Worm (Caenorhabditis elegans): ENCODE results near the gene hda-5.
A peak's percentile ranks its signal among the peaks of the same experiment; 100 is the strongest.

hda-5 gene

ce11 chrII:11782493-11782892 is 16.3 kb upstream of the hda-5 start, which contains the start of gene F43G6.16 (continued):
- TF ChIP-seq attf-5 (GFP tag; optimal IDR thresholded peaks at IDR 0.05) (no peak), F10E7.11 (tag; optimal IDR thresholded peaks at IDR 0.05) (no peak), attf-3 (GFP tag; conservative IDR thresholded peaks at IDR 0.05) (peak; percentile 25; the same call in 1 of the 2 replicates), snpc-1.1 (tag; optimal IDR thresholded peaks at IDR 0.05; ENCODE audit: insufficient read depth) (peak; percentile 33), lin-35 (GFP tag; optimal IDR thresholded peaks at IDR 0.05) (peak; percentile 54 to 90 (median 58)), dpl-1 (GFP tag; optimal IDR thresholded peaks at IDR 0.05) (peak; percentile 97), egrh-3 (GFP tag; IDR thresholded peaks at IDR 0.05) (no peak), mxl-1 (tag; optimal IDR thresholded peaks at IDR 0.05) (no peak), nhr-90 (tag; optimal IDR thresholded peaks at IDR 0.05) (no peak), efl-1 (GFP tag; optimal IDR thresholded peaks at IDR 0.05) (peak; percentile 98), ztf-26 (tag; optimal IDR thresholded peaks at IDR 0.05) (no peak), sptf-2 (GFP tag; optimal IDR thresholded peaks at IDR 0.05) (no peak), F33H1.4 (GFP tag; IDR thresholded peaks at IDR 0.05) (peak; percentile 89), him-1 (tag; optimal IDR thresholded peaks at IDR 0.05) (peak; percentile 71), Y79H2A.3 (GFP tag; conservative IDR thresholded peaks at IDR 0.05) (peak; percentile 58; the same call in 1 of the 2 replicates), madf-6 (GFP tag; IDR thresholded peaks at IDR 0.05) (peak; percentile 100), cebp-1 (GFP tag; IDR thresholded peaks at IDR 0.05) (no peak), cebp-1 (tag; optimal IDR thresholded peaks at IDR 0.05) (no peak), dpff-1 (tag; optimal IDR thresholded peaks at IDR 0.05) (no peak), F49E8.2 (tag; optimal IDR thresholded peaks at IDR 0.05; ENCODE audit: insufficient read depth) (peak; percentile 95), madf-10 (tag; optimal IDR thresholded peaks at IDR 0.05) (no peak), ztf-6 (GFP tag; IDR thresholded peaks at IDR 0.05) (no peak), B0336.3 (GFP tag; IDR thresholded peaks at IDR 0.05) (peak; percentile 78; the same call in 1 of the 2 replicates), lin-40 (tag; optimal IDR thresholded peaks at IDR 0.05) (no peak), B0019.2 (GFP tag; conservative IDR thresholded peaks at IDR 0.05) (peak; percentile 73), mcd-1 (GFP tag; IDR thresholded peaks at IDR 0.05) (peak; percentile 94), repo-1 (tag; optimal IDR thresholded peaks at IDR 0.05) (no peak), hsf-1 (GFP tag; IDR thresholded peaks at IDR 0.05) (peak; percentile 86), nhr-27 (tag; optimal IDR thresholded peaks at IDR 0.05) (no peak), sdz-38 (tag; optimal IDR thresholded peaks at IDR 0.05) (no peak), athp-1 (tag; optimal IDR thresholded peaks at IDR 0.05) (peak; percentile 51), ztf-18 (tag; optimal IDR thresholded peaks at IDR 0.05) (peak; percentile 53), hmg-1.2 (GFP tag; IDR thresholded peaks at IDR 0.05) (peak; percentile 57), T26A5.8 (tag; optimal IDR thresholded peaks at IDR 0.05) (no peak), madf-3 (GFP tag; IDR thresholded peaks at IDR 0.05) (peak; percentile 90), snpc-3.4 (tag; optimal IDR thresholded peaks at IDR 0.05) (peak; percentile 92), zfh-2 (GFP tag; conservative IDR thresholded peaks at IDR 0.05) (no peak), attf-6 (GFP tag; IDR thresholded peaks at IDR 0.05) (peak; percentile 73; the same call in 1 of the 2 replicates), ztf-25 (GFP tag; IDR thresholded peaks at IDR 0.05) (0 out of 2 replicates have a peak, but pooled peaks have one; percentile 54), F39B2.1 (GFP tag; IDR thresholded peaks at IDR 0.05) (no peak), lsl-1 (GFP tag; optimal IDR thresholded peaks at IDR 0.05) (peak; percentile 99), rcor-1 (GFP tag; IDR thresholded peaks at IDR 0.05) (peak; percentile 82), somi-1 (GFP tag; optimal IDR thresholded peaks at IDR 0.05) (no peak), lir-1 (GFP tag; conservative IDR thresholded peaks at IDR 0.05) (peak; percentile 77), Y95B8A.8 (GFP tag; IDR thresholded peaks at IDR 0.05) (peak; percentile 86)
